Fruit fly (Drosophila melanogaster) whole organism, embryonic: ENCODE data around the gene CG42716.

Experiments
- Asciz ChIP-seq: fragments of 200-800 bp; sonication (Bioruptor generic); optimal IDR thresholded peaks from 2 replicates; lab custom pipeline; 2017; ENCODE audit warnings: missing biosample characterization, mild to moderate bottlenecking, missing genetic modification characterization, missing genetic modification reagents
- Atf-2 ChIP-seq: fragments of 200-800 bp; sonication (Bioruptor generic); optimal IDR thresholded peaks from 2 replicates; lab custom pipeline; 2016; ENCODE audit warnings: missing biosample characterization, missing genetic modification characterization
- BtbVII ChIP-seq: fragments of 200-800 bp; sonication (Bioruptor generic); optimal IDR thresholded peaks from 3 replicates; lab custom pipeline; 2017; ENCODE audit warnings: missing biosample characterization, mild to moderate bottlenecking, missing genetic modification characterization
- CG10209 ChIP-seq: fragments of 200-800 bp; sonication (Bioruptor generic); optimal IDR thresholded peaks from 3 replicates; lab custom pipeline; 2017; ENCODE audit warnings: missing biosample characterization, mild to moderate bottlenecking, missing genetic modification characterization, missing genetic modification reagents
- CG12236 ChIP-seq: fragments of 200-800 bp; sonication (Bioruptor generic); optimal IDR thresholded peaks from 2 replicates; lab custom pipeline; 2016; ENCODE audit warnings: missing biosample characterization, missing genetic modification characterization
- CG13775 ChIP-seq: fragments of 200-800 bp; sonication (Bioruptor generic); optimal IDR thresholded peaks from 3 replicates; lab custom pipeline; 2017; ENCODE audit warnings: missing biosample characterization, mild to moderate bottlenecking, missing genetic modification characterization
- CG14014 ChIP-seq: fragments of 200-800 bp; sonication (Bioruptor generic); IDR thresholded peaks from 2 replicates; pipeline ENCODE4 v1.3.6; 2022; ENCODE audit warnings: missing biosample characterization, missing genetic modification characterization
- CG14965 ChIP-seq: fragments of 200-800 bp; sonication (Bioruptor generic); optimal IDR thresholded peaks from 2 replicates; lab custom pipeline; 2016; ENCODE audit warnings: missing biosample characterization, missing genetic modification characterization, borderline replicate concordance
- CG15601 ChIP-seq: fragments of 200-800 bp; sonication (Bioruptor generic); optimal IDR thresholded peaks from 3 replicates; lab custom pipeline; 2019; ENCODE audit warnings: missing biosample characterization, mild to moderate bottlenecking, missing genetic modification characterization, moderate library complexity
- CG1832 ChIP-seq: fragments of 200-800 bp; sonication (Bioruptor generic); optimal IDR thresholded peaks from 2 replicates; lab custom pipeline; 2017; ENCODE audit warnings: missing biosample characterization, mild to moderate bottlenecking, missing genetic modification characterization, inconsistent platforms
- CG18476 ChIP-seq: fragments of 200-800 bp; sonication (Bioruptor generic); optimal IDR thresholded peaks from 2 replicates; lab custom pipeline; 2016; ENCODE audit warnings: missing biosample characterization, mild to moderate bottlenecking, missing genetic modification characterization
- CG2202 ChIP-seq: fragments of 200-800 bp; sonication (Bioruptor generic); optimal IDR thresholded peaks from 2 replicates; lab custom pipeline; 2018; ENCODE audit warnings: missing biosample characterization, mild to moderate bottlenecking, missing genetic modification characterization
- CG2712 ChIP-seq: fragments of 200-800 bp; optimal IDR thresholded peaks from 3 replicates; lab custom pipeline; 2019; ENCODE audit warnings: missing biosample characterization, mild to moderate bottlenecking, missing genetic modification characterization, moderate library complexity
- CG31441 ChIP-seq: fragments of 200-800 bp; sonication (Bioruptor generic); IDR thresholded peaks from 2 replicates; pipeline ENCODE4 v1.3.6; 2022; ENCODE audit warnings: missing biosample characterization, missing genetic modification characterization
- CG3847 ChIP-seq: fragments of 200-800 bp; sonication (Bioruptor generic); IDR thresholded peaks from 2 replicates; pipeline ENCODE4 v1.3.6; 2022; ENCODE audit warnings: missing biosample characterization, missing genetic modification characterization
- CG43689 ChIP-seq: fragments of 200-800 bp; sonication (Bioruptor generic); IDR thresholded peaks from 2 replicates; pipeline ENCODE4 v1.3.6; 2022; ENCODE audit warnings: missing biosample characterization, missing genetic modification characterization
- CG6689 ChIP-seq: fragments of 200-800 bp; sonication (Bioruptor generic); IDR thresholded peaks from 2 replicates; pipeline ENCODE4 v1.3.6; 2022; ENCODE audit warnings: missing biosample characterization, missing genetic modification characterization
- CG7928 ChIP-seq: fragments of 200-800 bp; sonication (Bioruptor generic); optimal IDR thresholded peaks from 2 replicates; lab custom pipeline; 2017; ENCODE audit warnings: missing biosample characterization, mild to moderate bottlenecking, missing genetic modification characterization
- CG8290 ChIP-seq, 3 experiments: fragments of 200-800 bp; sonication (Bioruptor generic); optimal IDR thresholded peaks; 2 replicates each; lab custom pipeline; 2016 to 2019; ENCODE audit warnings: missing biosample characterization in 3 of 3, missing genetic modification characterization in 3 of 3, mild to moderate bottlenecking in 2 of 3, moderate library complexity in 1 of 3
- CTCF ChIP-seq: fragments of 200-800 bp; sonication (Bioruptor generic); optimal IDR thresholded peaks from 2 replicates; lab custom pipeline; 2017; ENCODE audit warnings: missing biosample characterization, mild to moderate bottlenecking, missing genetic modification characterization, moderate library complexity
- CkIIα-i1 ChIP-seq: fragments of 200-800 bp; sonication (Bioruptor generic); IDR thresholded peaks from 2 replicates; pipeline ENCODE4 v1.3.6; 2022; ENCODE audit warnings: missing biosample characterization, missing genetic modification characterization
- Dad ChIP-seq: fragments of 200-800 bp; sonication (Bioruptor generic); optimal IDR thresholded peaks from 3 replicates; lab custom pipeline; 2016; ENCODE audit warnings: missing biosample characterization, missing genetic modification characterization
- Doc2 ChIP-seq: fragments of 200-800 bp; sonication (Bioruptor generic); IDR thresholded peaks from 2 replicates; pipeline ENCODE4 v1.3.6; 2022; ENCODE audit warnings: missing biosample characterization, missing genetic modification characterization
- Hr39 ChIP-seq: fragments of >200 bp; optimal IDR thresholded peaks from 2 replicates; lab custom pipeline; 2017
- Mes4 ChIP-seq: fragments of 200-800 bp; sonication (Bioruptor generic); optimal IDR thresholded peaks from 2 replicates; lab custom pipeline; 2016; ENCODE audit warnings: missing biosample characterization, missing genetic modification characterization
- Opbp ChIP-seq: fragments of 200-800 bp; sonication (Bioruptor generic); IDR thresholded peaks from 3 replicates; pipeline ENCODE4 v1.3.6; 2022; ENCODE audit warnings: missing biosample characterization, missing genetic modification characterization; ENCODE audit not compliant: partially characterized antibody
- Rfx ChIP-seq: fragments of 200-800 bp; sonication (Bioruptor generic); IDR thresholded peaks from 2 replicates; pipeline ENCODE4 v1.3.6; 2022; ENCODE audit warnings: missing biosample characterization, missing genetic modification characterization
- Sox102F ChIP-seq: fragments of 200-800 bp; sonication (Bioruptor generic); optimal IDR thresholded peaks from 2 replicates; lab custom pipeline; 2018; ENCODE audit warnings: missing biosample characterization, mild to moderate bottlenecking, missing genetic modification characterization, moderate library complexity
- Xrp1 ChIP-seq: fragments of 200-800 bp; sonication (Bioruptor generic); IDR thresholded peaks from 2 replicates; pipeline ENCODE4 v1.3.6; 2022; ENCODE audit warnings: missing biosample characterization, missing genetic modification characterization
- disco-r ChIP-seq: fragments of 200-800 bp; sonication (Bioruptor generic); optimal IDR thresholded peaks from 2 replicates; lab custom pipeline; 2016; ENCODE audit warnings: missing biosample characterization, missing genetic modification characterization
- dmrt11E ChIP-seq: fragments of 200-800 bp; sonication (Bioruptor generic); optimal IDR thresholded peaks from 3 replicates; lab custom pipeline; 2018; ENCODE audit warnings: missing biosample characterization, mild to moderate bottlenecking, missing genetic modification characterization, moderate library complexity
- insv ChIP-seq, 2 experiments: fragments of 200-800 bp; sonication (Bioruptor generic); optimal IDR thresholded peaks; 3 replicates each; lab custom pipeline; 2016 to 2018; ENCODE audit warnings: missing biosample characterization in 2 of 2, missing genetic modification characterization in 2 of 2
- inv ChIP-seq: fragments of 200-800 bp; sonication (Bioruptor generic); IDR thresholded peaks from 2 replicates; pipeline ENCODE4 v1.3.6; 2022; ENCODE audit warnings: missing biosample characterization, missing genetic modification characterization; ENCODE audit not compliant: partially characterized antibody
- kni ChIP-seq: fragments of 200-800 bp; sonication (Bioruptor generic); optimal IDR thresholded peaks from 3 replicates; lab custom pipeline; 2017; ENCODE audit warnings: mild to moderate bottlenecking, missing biosample characterization, missing genetic modification reagents, missing genetic modification characterization
- knrl ChIP-seq: fragments of 200-800 bp; sonication (Bioruptor generic); IDR thresholded peaks from 3 replicates; pipeline ENCODE4 v1.3.6; 2022; ENCODE audit warnings: missing biosample characterization, missing genetic modification characterization; ENCODE audit not compliant: partially characterized antibody
- lola ChIP-seq, 3 experiments: fragments of >200 bp in 2 of 3; fragments of 200-800 bp in 1 of 3; sonication (Bioruptor generic) in 1 of 3; optimal IDR thresholded peaks; 2 replicates each; lab custom pipeline; 2017 to 2019; ENCODE audit warnings: missing biosample characterization in 3 of 3, missing genetic modification characterization in 3 of 3, mild to moderate bottlenecking in 1 of 3, moderate library complexity in 1 of 3
- nerfin-1 ChIP-seq: fragments of 200-800 bp; sonication (Bioruptor generic); optimal IDR thresholded peaks from 3 replicates; lab custom pipeline; 2019; ENCODE audit warnings: missing biosample characterization, mild to moderate bottlenecking, missing genetic modification characterization, moderate library complexity
- nom ChIP-seq: fragments of 200-800 bp; sonication (Bioruptor generic); optimal IDR thresholded peaks from 2 replicates; lab custom pipeline; 2017; ENCODE audit warnings: missing biosample characterization, missing genetic modification characterization, mild to moderate bottlenecking, moderate library complexity, missing genetic modification reagents
- pan ChIP-seq, 4 experiments: fragments of >200 bp in 3 of 4; fragments of 200-800 bp in 1 of 4; sonication (Bioruptor generic) in 1 of 4; optimal IDR thresholded peaks in 3 of 4; IDR thresholded peaks in 1 of 4; 2 replicates each; pipeline versions ENCODE4 v1.3.6 to Lab custom; 2017 to 2022; ENCODE audit warnings: missing biosample characterization in 2 of 4, missing genetic modification characterization in 2 of 4, mixed read lengths in 1 of 4
- pnt ChIP-seq: fragments of 200-800 bp; sonication (Bioruptor generic); optimal IDR thresholded peaks from 3 replicates; lab custom pipeline; 2016; ENCODE audit warnings: missing biosample characterization, missing genetic modification characterization
- psq ChIP-seq: fragments of 200-800 bp; sonication (Bioruptor generic); optimal IDR thresholded peaks from 2 replicates; lab custom pipeline; 2017; ENCODE audit warnings: missing biosample characterization, missing genetic modification characterization
- ranshi ChIP-seq: fragments of 200-800 bp; sonication (Bioruptor generic); IDR thresholded peaks from 2 replicates; pipeline ENCODE4 v1.3.6; 2022; ENCODE audit warnings: missing biosample characterization, missing genetic modification characterization
- salm ChIP-seq: fragments of 200-800 bp; sonication (Bioruptor generic); optimal IDR thresholded peaks from 2 replicates; lab custom pipeline; 2018; ENCODE audit warnings: missing biosample characterization, mild to moderate bottlenecking, missing genetic modification characterization
- sd ChIP-seq: fragments of 200-800 bp; sonication (Bioruptor generic); optimal IDR thresholded peaks from 3 replicates; lab custom pipeline; 2018; ENCODE audit warnings: missing biosample characterization, mild to moderate bottlenecking, missing genetic modification characterization, moderate library complexity
- sim ChIP-seq: fragments of 200-800 bp; sonication (Bioruptor generic); IDR thresholded peaks from 2 replicates; pipeline ENCODE4 v1.3.6; 2022; ENCODE audit warnings: missing biosample characterization, missing genetic modification characterization
- sima ChIP-seq: fragments of 200-800 bp; sonication (Bioruptor generic); optimal IDR thresholded peaks from 2 replicates; lab custom pipeline; 2016; ENCODE audit warnings: missing biosample characterization, missing genetic modification characterization
- slp2 ChIP-seq: fragments of 200-800 bp; sonication (Bioruptor generic); optimal IDR thresholded peaks from 2 replicates; lab custom pipeline; 2016; ENCODE audit warnings: missing biosample characterization, missing genetic modification characterization
- stc ChIP-seq: fragments of 200-800 bp; sonication (Bioruptor generic); IDR thresholded peaks from 2 replicates; pipeline ENCODE4 v1.3.6; 2022; ENCODE audit warnings: missing biosample characterization, missing genetic modification characterization
- tgo ChIP-seq: fragments of 200-800 bp; sonication (Bioruptor generic); IDR thresholded peaks from 3 replicates; pipeline ENCODE4 v1.3.6; 2022; ENCODE audit warnings: missing biosample characterization, missing genetic modification characterization
- z ChIP-seq: fragments of 200-800 bp; sonication (Bioruptor generic); IDR thresholded peaks from 3 replicates; pipeline ENCODE4 v1.3.6; 2022; ENCODE audit warnings: missing biosample characterization, missing genetic modification characterization

The CG42716 gene

DNA sequence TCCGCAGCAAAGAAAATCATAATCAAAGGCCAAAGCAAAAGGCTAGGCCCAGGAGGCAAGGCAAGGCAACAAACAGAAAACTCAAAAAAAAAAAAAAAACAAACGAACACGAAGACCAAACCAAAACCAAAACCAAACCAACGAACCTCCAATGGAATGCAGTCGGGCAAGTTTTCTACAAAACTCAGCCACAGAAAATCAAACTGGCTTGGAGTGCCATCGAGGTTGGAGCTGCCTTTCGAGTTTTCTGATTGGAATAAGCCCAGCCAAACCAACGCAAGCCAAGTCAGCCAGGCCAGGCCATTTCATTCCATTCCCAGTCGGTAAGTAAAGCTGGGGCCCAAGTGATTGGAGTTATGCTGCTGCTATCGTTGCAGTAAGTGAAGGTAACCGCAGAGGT lies 9.1 kb downstream of the CG42716 start (continued):
- TF ChIP-seq pan (optimal IDR thresholded peaks at IDR 0.05; lab: Kevin White, UChicago) = no peak
- no peak for TF ChIP-seq pan (GFP tag; optimal IDR thresholded peaks at IDR 0.05 in 1 of 2, IDR thresholded peaks at IDR 0.05 in 1 of 2)
- no peak for TF ChIP-seq sima (GFP tag; lab: Kevin White, UChicago)
- no peak for TF ChIP-seq CG8290 (GFP tag; optimal IDR thresholded peaks at IDR 0.05; lab: Kevin White, UChicago)
- peak in 1 of 2 experiments; percentile 5 for TF ChIP-seq CG8290 (tag; optimal IDR thresholded peaks at IDR 0.05; lab: Kevin White, UChicago)
- no peak for TF ChIP-seq CG18476
- no peak for TF ChIP-seq CkIIα-i1 (GFP tag; lab: Robert Waterston, UW)
- TF ChIP-seq pnt (GFP tag; lab: Kevin White, UChicago) = no peak
- TF ChIP-seq inv (GFP tag; lab: Robert Waterston, UW) = no peak
- TF ChIP-seq CG14965 (GFP tag; lab: Kevin White, UChicago) = no peak
- TF ChIP-seq Atf-2 = no peak
- TF ChIP-seq kni (GFP tag; lab: Kevin White, UChicago) = peak; percentile 4
- no peak for TF ChIP-seq ranshi
- TF ChIP-seq nom (GFP tag; lab: Kevin White, UChicago) = no peak
- TF ChIP-seq knrl = no peak
- TF ChIP-seq Opbp = 0 out of 3 replicates have a peak, but pooled peaks have one; percentile 26
- TF ChIP-seq CG15601 (tag; lab: Kevin White, UChicago) = no peak
- no peak for TF ChIP-seq CG1832 (GFP tag; lab: Kevin White, UChicago)
- no peak for TF ChIP-seq Dad (GFP tag; lab: Kevin White, UChicago)
- no peak for TF ChIP-seq CG12236 (GFP tag; lab: Kevin White, UChicago)
- TF ChIP-seq sd = peak; percentile 94
- peak in 1 of 2 experiments; percentile 76 for TF ChIP-seq insv (GFP tag; optimal IDR thresholded peaks at IDR 0.05; lab: Kevin White, UChicago)
- TF ChIP-seq CG43689 (GFP tag; lab: Robert Waterston, UW) = no peak
- TF ChIP-seq Mes4 (GFP tag; lab: Kevin White, UChicago) = no peak
- no peak for TF ChIP-seq Rfx
- TF ChIP-seq Hr39 (lab: Kevin White, UChicago) = no peak
- TF ChIP-seq CG3847 (GFP tag; lab: Robert Waterston, UW) = no peak
- TF ChIP-seq nerfin-1 (tag; lab: Kevin White, UChicago) = no peak
- TF ChIP-seq z = peak; percentile 60; the same call in 1 of the 3 replicates
- no peak for TF ChIP-seq CG31441 (GFP tag; lab: Robert Waterston, UW)

DNA sequence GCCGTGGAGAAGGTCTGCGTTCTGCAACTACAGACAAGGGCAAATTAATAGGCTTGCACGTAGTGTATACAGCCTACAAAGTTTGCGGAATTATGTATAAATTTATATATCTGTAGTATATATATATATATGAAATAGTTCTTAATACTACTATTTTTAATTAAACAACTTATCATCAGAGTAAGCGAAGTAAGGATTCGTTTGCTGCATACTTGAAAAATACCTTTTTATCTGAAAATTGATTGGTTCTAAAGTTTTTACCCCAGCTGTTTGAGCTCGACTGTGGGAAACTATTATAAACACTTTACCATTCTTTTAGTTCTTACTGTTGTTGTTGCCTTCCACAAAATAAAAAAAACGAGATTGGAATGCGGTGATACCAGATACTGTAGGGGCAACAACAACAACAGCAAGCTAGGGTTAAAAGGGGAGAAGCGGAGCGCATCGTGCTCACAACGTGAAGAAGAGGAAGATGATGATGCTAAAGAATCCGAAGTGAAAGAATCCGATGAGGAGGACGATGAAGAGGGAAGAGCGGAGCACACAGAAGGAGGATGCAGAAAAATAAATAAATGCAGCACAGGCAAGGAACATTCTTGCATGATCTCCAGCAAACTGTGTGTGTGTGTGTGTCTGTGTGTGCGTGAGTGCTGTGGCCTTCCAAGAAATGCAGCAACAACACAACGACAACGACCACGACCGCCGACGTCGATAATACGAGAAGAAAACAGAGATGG lies 9.6 kb downstream of the CG42716 start:
- TF ChIP-seq CG2202 (tag; lab: Kevin White, UChicago) (peak; percentile 36), slp2 (GFP tag; lab: Kevin White, UChicago) (no peak), Doc2 (GFP tag; lab: Robert Waterston, UW) (no peak), lola (GFP tag; optimal IDR thresholded peaks at IDR 0.05; lab: Kevin White, UChicago) (peak in 1 of 3 experiments; percentile 72), CG2712 (tag; lab: Kevin White, UChicago) (peak; percentile 81), CG7928 (GFP tag; lab: Kevin White, UChicago) (no peak), CG14014 (GFP tag; lab: Robert Waterston, UW) (peak; percentile 15; the same call in 1 of the 2 replicates), tgo (GFP tag; lab: Robert Waterston, UW) (0 out of 3 replicates have a peak, but pooled peaks have one; percentile 21), disco-r (GFP tag; lab: Kevin White, UChicago) (no peak), CTCF (no peak), sim (no peak), Sox102F (peak; percentile 49), psq (GFP tag; lab: Kevin White, UChicago) (peak; percentile 13), stc (GFP tag; lab: Robert Waterston, UW) (0 out of 2 replicates have a peak, but pooled peaks have one; percentile 33), CG13775 (GFP tag; lab: Kevin White, UChicago) (peak; percentile 40), BtbVII (GFP tag; lab: Kevin White, UChicago) (peak; percentile 66), Asciz (GFP tag; lab: Kevin White, UChicago) (peak; percentile 24), CG6689 (GFP tag; lab: Robert Waterston, UW) (peak; percentile 74), CG10209 (peak; percentile 50), Xrp1 (peak; percentile 69), salm (peak; percentile 21), dmrt11E (peak; percentile 73)
